Fruit fly (Drosophila melanogaster): Measurements from ENCODE around the gene Argk2.

Gene Argk2

DNA sequence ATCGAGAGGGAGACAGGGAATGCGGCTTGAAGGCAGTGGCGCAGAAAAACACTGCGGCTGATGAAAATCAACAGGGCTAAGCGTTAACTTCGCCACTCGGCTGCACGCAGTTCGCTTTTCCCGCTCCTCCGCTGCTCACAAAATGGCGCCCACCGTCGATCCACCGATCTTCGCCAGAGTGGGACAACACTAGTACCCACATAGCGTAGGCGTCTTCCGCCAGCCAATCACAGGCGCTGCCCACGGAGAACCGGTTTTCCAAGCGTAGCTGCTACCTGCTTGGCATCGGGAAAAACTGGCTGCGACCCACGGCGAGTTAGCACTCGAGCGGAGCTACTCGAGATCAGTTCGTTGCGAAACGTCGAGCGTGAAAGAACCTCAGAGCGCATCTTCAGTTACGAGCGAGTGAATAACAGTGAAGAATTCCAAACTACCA, 6.2 kb upstream of the Argk2 start, which contains the start of gene Doc1 (continued):
- TF ChIP-seq CG2129 (GFP tag; IDR thresholded peaks at IDR 0.05; ENCODE audit: partially characterized antibody) (no peak), Jarid2 (GFP tag; optimal IDR thresholded peaks at IDR 0.05) (peak; percentile 73), MESR4 (GFP tag; optimal IDR thresholded peaks at IDR 0.05) (no peak), Ssrp (tag; optimal IDR thresholded peaks at IDR 0.05) (no peak), seq (GFP tag; IDR thresholded peaks at IDR 0.05) (no peak), nom (GFP tag; optimal IDR thresholded peaks at IDR 0.05) (no peak), Mad (GFP tag; optimal IDR thresholded peaks at IDR 0.05) (no peak), jing (GFP tag; optimal IDR thresholded peaks at IDR 0.05) (no peak), unc-4 (GFP tag; IDR thresholded peaks at IDR 0.05; ENCODE audit: partially characterized antibody) (no peak), yki (optimal IDR thresholded peaks at IDR 0.05) (no peak), NC2β (GFP tag; optimal IDR thresholded peaks at IDR 0.05) (no peak), CG9727 (GFP tag; optimal IDR thresholded peaks at IDR 0.05) (no peak), ken (GFP tag; IDR thresholded peaks at IDR 0.05) (no peak), zen2 (GFP tag; IDR thresholded peaks at IDR 0.05; ENCODE audit: partially characterized antibody) (0 out of 3 replicates have a peak, but pooled peaks have one; percentile 40), CTCF (GFP tag; optimal IDR thresholded peaks at IDR 0.05) (no peak), Pdp1 (GFP tag; optimal IDR thresholded peaks at IDR 0.05) (peak in 1 of 2 experiments; percentile 13), Nf-YA (GFP tag; IDR thresholded peaks at IDR 0.05) (peak; percentile 96), Lpt (GFP tag; optimal IDR thresholded peaks at IDR 0.05) (no peak), CG8290 (GFP tag; optimal IDR thresholded peaks at IDR 0.05) (no peak), CG8290 (tag; optimal IDR thresholded peaks at IDR 0.05) (no peak), CG2712 (tag; optimal IDR thresholded peaks at IDR 0.05) (no peak), D19B (GFP tag; optimal IDR thresholded peaks at IDR 0.05) (no peak), B-H1 (GFP tag; IDR thresholded peaks at IDR 0.05) (no peak), peb (GFP tag; IDR thresholded peaks at IDR 0.05) (no peak), CG15011 (GFP tag; optimal IDR thresholded peaks at IDR 0.05) (no peak), CG3281 (GFP tag; optimal IDR thresholded peaks at IDR 0.05) (no peak), zfh1 (GFP tag; IDR thresholded peaks at IDR 0.05) (0 out of 3 replicates have a peak, but pooled peaks have one; percentile 16), sisA (GFP tag; IDR thresholded peaks at IDR 0.05) (no peak), maf-S (GFP tag; optimal IDR thresholded peaks at IDR 0.05) (no peak), nerfin-2 (GFP tag; IDR thresholded peaks at IDR 0.05; ENCODE audit: partially characterized antibody) (no peak), inv (GFP tag; IDR thresholded peaks at IDR 0.05; ENCODE audit: partially characterized antibody) (no peak), CG7745 (tag; optimal IDR thresholded peaks at IDR 0.05) (no peak), abd-A (tag; optimal IDR thresholded peaks at IDR 0.05) (no peak), onecut (GFP tag; IDR thresholded peaks at IDR 0.05) (no peak), sug (tag; optimal IDR thresholded peaks at IDR 0.05) (no peak), cg (GFP tag; optimal IDR thresholded peaks at IDR 0.05) (peak; percentile 38), ERR (GFP tag; optimal IDR thresholded peaks at IDR 0.05) (no peak), CG17359 (tag; optimal IDR thresholded peaks at IDR 0.05) (no peak), ash1 (GFP tag; optimal IDR thresholded peaks at IDR 0.05) (no peak), HHEX (GFP tag; optimal IDR thresholded peaks at IDR 0.05) (no peak), Myb (GFP tag; optimal IDR thresholded peaks at IDR 0.05) (no peak), Dfd (GFP tag; optimal IDR thresholded peaks at IDR 0.05) (no peak), NK7.1 (GFP tag; optimal IDR thresholded peaks at IDR 0.05) (no peak), CG11093 (GFP tag; IDR thresholded peaks at IDR 0.05) (no peak), gsb (GFP tag; IDR thresholded peaks at IDR 0.05) (no peak), exex (tag; optimal IDR thresholded peaks at IDR 0.05) (no peak), lov (optimal IDR thresholded peaks at IDR 0.05) (no peak), lov (GFP tag; IDR thresholded peaks at IDR 0.05) (no peak), CG8281 (tag; optimal IDR thresholded peaks at IDR 0.05) (no peak), sob (GFP tag; IDR thresholded peaks at IDR 0.05) (no peak), CG12744 (GFP tag; optimal IDR thresholded peaks at IDR 0.05) (no peak), H15 (GFP tag; IDR thresholded peaks at IDR 0.05) (no peak), hb (GFP tag; IDR thresholded peaks at IDR 0.05; ENCODE audit: partially characterized antibody) (no peak)
